Worm (Caenorhabditis elegans) whole organism, late embryonic: Measurements from ENCODE around the gene mstr-2.

Source experiments
- F13H6.1 ChIP-seq: sonication (generic microtip); optimal IDR thresholded peaks from 2 replicates; lab custom pipeline; 2016; ENCODE audit warnings: missing genetic modification characterization, missing compliant biosample characterization
- K02D7.2 ChIP-seq: sonication (generic microtip); optimal IDR thresholded peaks from 2 replicates; lab custom pipeline; 2017; ENCODE audit warnings: mild to moderate bottlenecking, missing genetic modification characterization, missing compliant biosample characterization
- T23F11.4 ChIP-seq: fragments of 200-800 bp; sonication (Bioruptor generic); optimal IDR thresholded peaks from 2 replicates; lab custom pipeline; 2018; ENCODE audit warnings: mild to moderate bottlenecking, missing genetic modification characterization, missing compliant biosample characterization
- ama-1 ChIP-seq: fragments of 150-350 bp; optimal IDR thresholded peaks from 2 replicates; lab custom pipeline; 2014
- ceh-14 ChIP-seq: sonication (generic microtip); optimal IDR thresholded peaks from 2 replicates; lab custom pipeline; 2016; ENCODE audit warnings: missing genotype, missing genetic modification characterization, missing compliant biosample characterization
- ceh-30 ChIP-seq: fragments of 150-350 bp; optimal IDR thresholded peaks from 2 replicates; lab custom pipeline; 2014; ENCODE audit warnings: missing biosample characterization, missing genetic modification characterization
- ceh-31 ChIP-seq: sonication (generic microtip); optimal IDR thresholded peaks from 2 replicates; lab custom pipeline; 2016; ENCODE audit warnings: missing genetic modification characterization, missing compliant biosample characterization
- ceh-34 ChIP-seq: sonication (generic microtip); optimal IDR thresholded peaks from 2 replicates; lab custom pipeline; 2016; ENCODE audit warnings: mild to moderate bottlenecking, missing genetic modification characterization, missing compliant biosample characterization
- ceh-45 ChIP-seq: fragments of 200-800 bp; sonication (Bioruptor generic); IDR thresholded peaks from 2 replicates; pipeline ENCODE4 v1.3.6; 2022; ENCODE audit warnings: missing genetic modification reagents, missing genetic modification characterization, missing compliant biosample characterization
- ceh-9 ChIP-seq: sonication (generic microtip); optimal IDR thresholded peaks from 2 replicates; lab custom pipeline; 2016; ENCODE audit warnings: mild to moderate bottlenecking, missing genetic modification characterization, inconsistent platforms, missing compliant biosample characterization
- che-1 ChIP-seq: sonication (generic microtip); optimal IDR thresholded peaks from 2 replicates; lab custom pipeline; 2016; ENCODE audit warnings: mild to moderate bottlenecking, missing genetic modification characterization, missing compliant biosample characterization
- dmd-4 ChIP-seq: sonication (generic microtip); optimal IDR thresholded peaks from 2 replicates; lab custom pipeline; 2016; ENCODE audit warnings: borderline replicate concordance, missing genetic modification characterization, missing compliant biosample characterization
- dve-1 ChIP-seq: sonication (generic microtip); optimal IDR thresholded peaks from 2 replicates; lab custom pipeline; 2017; ENCODE audit warnings: antibody characterized with exemption, mild to moderate bottlenecking, missing genetic modification characterization, missing compliant biosample characterization
- elt-4 ChIP-seq: sonication (generic microtip); optimal IDR thresholded peaks from 2 replicates; lab custom pipeline; 2016; ENCODE audit warnings: missing genetic modification characterization, missing compliant biosample characterization
- ets-4 ChIP-seq: sonication (generic microtip); optimal IDR thresholded peaks from 2 replicates; lab custom pipeline; 2016; ENCODE audit warnings: missing genetic modification characterization, missing compliant biosample characterization
- eyg-1 ChIP-seq: sonication (generic microtip); optimal IDR thresholded peaks from 2 replicates; lab custom pipeline; 2016; ENCODE audit warnings: missing genotype, missing genetic modification characterization, missing compliant biosample characterization
- hlh-13 ChIP-seq: fragments of 200-800 bp; sonication (Bioruptor generic); optimal IDR thresholded peaks from 2 replicates; lab custom pipeline; 2018; ENCODE audit warnings: mild to moderate bottlenecking, missing genetic modification characterization, missing compliant biosample characterization
- hlh-30 ChIP-seq: sonication (generic microtip); optimal IDR thresholded peaks from 2 replicates; lab custom pipeline; 2017; ENCODE audit warnings: antibody characterized with exemption, missing genetic modification characterization, missing compliant biosample characterization; ENCODE audit not compliant: insufficient read depth
- hlh-6 ChIP-seq: sonication (generic microtip); optimal IDR thresholded peaks from 2 replicates; lab custom pipeline; 2016; ENCODE audit warnings: missing genotype, missing genetic modification characterization, missing compliant biosample characterization
- hlh-8 ChIP-seq: sonication (generic microtip); optimal IDR thresholded peaks from 2 replicates; lab custom pipeline; 2016; ENCODE audit warnings: missing genotype, missing genetic modification characterization, missing compliant biosample characterization
- lin-11 ChIP-seq: fragments of 200-800 bp; sonication (Bioruptor generic); optimal IDR thresholded peaks from 2 replicates; lab custom pipeline; 2018; ENCODE audit warnings: mild to moderate bottlenecking, missing genetic modification characterization, missing compliant biosample characterization
- madf-2 ChIP-seq: sonication (generic microtip); optimal IDR thresholded peaks from 2 replicates; lab custom pipeline; 2017; ENCODE audit warnings: missing genetic modification characterization, missing compliant biosample characterization
- nfya-1 ChIP-seq: sonication (generic microtip); optimal IDR thresholded peaks from 2 replicates; lab custom pipeline; 2017; ENCODE audit warnings: missing genetic modification characterization, mild to moderate bottlenecking, missing compliant biosample characterization, antibody characterized with exemption, moderate library complexity
- nhr-232 ChIP-seq: sonication (generic microtip); optimal IDR thresholded peaks from 2 replicates; lab custom pipeline; 2016; ENCODE audit warnings: missing genetic modification characterization, missing compliant biosample characterization
- odd-2 ChIP-seq: sonication (generic microtip); optimal IDR thresholded peaks from 2 replicates; lab custom pipeline; 2017; ENCODE audit warnings: antibody characterized with exemption, mild to moderate bottlenecking, missing genetic modification characterization, missing compliant biosample characterization
- pat-9 ChIP-seq: fragments of 200-800 bp; sonication (Bioruptor generic); optimal IDR thresholded peaks from 2 replicates; lab custom pipeline; 2018; ENCODE audit warnings: mild to moderate bottlenecking, missing genetic modification characterization, moderate library complexity, missing compliant biosample characterization
- rnt-1 ChIP-seq: sonication (generic microtip); optimal IDR thresholded peaks from 2 replicates; lab custom pipeline; 2016; ENCODE audit warnings: missing genetic modification characterization, missing compliant biosample characterization
- sox-2 ChIP-seq: fragments of 200-800 bp; sonication (Bioruptor generic); IDR thresholded peaks from 2 replicates; pipeline ENCODE4 v1.3.6; 2022; ENCODE audit warnings: missing genetic modification reagents, missing genetic modification characterization, missing compliant biosample characterization
- syd-9 ChIP-seq: sonication (generic microtip); optimal IDR thresholded peaks from 2 replicates; lab custom pipeline; 2016; ENCODE audit warnings: mild to moderate bottlenecking, missing genetic modification characterization, moderate library complexity, missing compliant biosample characterization
- tbx-2 ChIP-seq: sonication (generic microtip); optimal IDR thresholded peaks from 2 replicates; lab custom pipeline; 2016; ENCODE audit warnings: missing genetic modification characterization, missing compliant biosample characterization
- tbx-7 ChIP-seq: sonication (generic microtip); optimal IDR thresholded peaks from 2 replicates; lab custom pipeline; 2016; ENCODE audit warnings: missing genotype, missing genetic modification characterization, missing compliant biosample characterization
- unc-42 ChIP-seq: sonication (generic microtip); optimal IDR thresholded peaks from 2 replicates; lab custom pipeline; 2016; ENCODE audit warnings: missing genotype, missing genetic modification characterization, missing compliant biosample characterization
- ztf-16 ChIP-seq: sonication (generic microtip); optimal IDR thresholded peaks from 2 replicates; lab custom pipeline; 2017; ENCODE audit warnings: missing genetic modification characterization, missing compliant biosample characterization

The mstr-2 gene

DNA sequence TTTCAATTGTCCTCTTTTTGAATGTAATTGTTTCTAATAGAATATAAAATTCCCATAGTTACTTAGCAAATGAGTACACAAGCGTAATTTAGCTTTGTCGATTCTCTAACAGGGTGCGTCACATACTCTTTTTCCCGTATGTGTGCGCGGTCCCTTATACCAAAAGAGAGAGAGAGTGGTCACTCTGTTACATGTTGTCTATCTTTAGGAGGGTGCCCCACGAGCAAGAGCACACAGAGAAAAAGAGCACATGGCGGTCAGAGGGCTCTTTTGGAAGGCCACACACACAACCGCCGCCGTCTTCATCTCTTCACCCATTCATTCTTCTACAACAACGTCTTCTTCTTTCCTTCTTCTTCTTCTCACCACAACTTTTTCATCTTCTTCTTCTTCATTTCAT is 45.0 kb downstream of the mstr-2 start:
- no peak for TF ChIP-seq T23F11.4 (GFP tag; lab: Kevin White, UChicago)
- no peak for TF ChIP-seq tbx-7 (tag; lab: Kevin White, UChicago)
- peak; percentile 46 for TF ChIP-seq unc-42 (tag; lab: Kevin White, UChicago)
- no peak for TF ChIP-seq K02D7.2
- no peak for TF ChIP-seq madf-2 (tag; lab: Kevin White, UChicago)
- peak; percentile 5 for TF ChIP-seq ceh-34 (tag; lab: Kevin White, UChicago)
- TF ChIP-seq elt-4 (tag; lab: Kevin White, UChicago) = no peak
- no peak for TF ChIP-seq che-1 (tag; lab: Kevin White, UChicago)
- peak; percentile 63 for TF ChIP-seq hlh-30
- no peak for TF ChIP-seq nfya-1 (tag; lab: Kevin White, UChicago)
- TF ChIP-seq eyg-1 = no peak
- no peak for TF ChIP-seq dmd-4 (tag; lab: Kevin White, UChicago)
- TF ChIP-seq ama-1 (lab: Kevin White, UChicago) = no peak
- peak; percentile 65 for TF ChIP-seq ceh-31
- peak; percentile 0 for TF ChIP-seq ceh-14

DNA sequence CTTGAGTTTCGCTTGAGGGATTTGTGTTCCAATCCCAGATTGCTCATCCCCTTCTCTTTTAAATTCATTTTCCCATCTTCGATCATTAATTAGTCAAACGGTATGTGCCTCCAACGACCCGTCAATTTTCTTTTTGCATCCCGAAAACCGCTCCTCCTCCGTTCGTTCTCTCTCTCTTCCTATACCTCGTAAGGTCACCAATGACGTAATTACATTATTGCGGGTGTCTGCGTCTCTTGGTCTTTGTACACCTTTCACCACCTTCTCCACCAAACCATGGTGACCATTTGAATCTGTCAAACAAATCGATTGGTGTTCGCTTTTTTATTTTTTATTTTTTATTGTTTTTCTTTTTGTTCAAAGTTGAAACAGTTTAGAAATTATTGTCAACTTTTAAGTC is 46.3 kb downstream of the mstr-2 start:
- TF ChIP-seq lin-11 (tag; lab: Kevin White, UChicago) (no peak), unc-42 (tag; lab: Kevin White, UChicago) (peak; percentile 72), nfya-1 (tag; lab: Kevin White, UChicago) (peak; percentile 19), ceh-31 (peak; percentile 56)

DNA sequence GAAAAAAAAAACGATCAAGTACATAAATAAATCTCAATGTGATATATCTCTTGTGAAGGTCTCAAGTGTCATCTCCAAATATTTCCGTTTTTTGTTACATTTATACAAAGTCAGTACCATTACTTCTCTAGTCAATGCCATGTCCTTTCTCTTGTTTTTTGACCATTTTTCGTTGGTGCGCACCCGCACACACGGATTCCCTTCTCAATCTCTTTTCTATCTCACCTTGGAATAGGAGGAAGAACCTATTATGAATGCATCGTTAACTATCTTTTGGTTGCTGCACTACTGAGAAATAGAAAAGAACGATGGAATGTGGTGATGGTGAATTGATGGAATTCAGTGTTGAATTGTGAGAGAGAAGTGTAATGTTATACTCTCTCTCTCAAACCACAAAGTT is 48.9 kb downstream of the mstr-2 start:
- TF ChIP-seq ztf-16 (tag; lab: Kevin White, UChicago) = no peak
- no peak for TF ChIP-seq madf-2 (tag; lab: Kevin White, UChicago)
- TF ChIP-seq tbx-2 (tag; lab: Kevin White, UChicago) = no peak
- no peak for TF ChIP-seq che-1 (tag; lab: Kevin White, UChicago)
- no peak for TF ChIP-seq rnt-1
- TF ChIP-seq hlh-8 (tag; lab: Kevin White, UChicago) = no peak
- no peak for TF ChIP-seq nfya-1 (tag; lab: Kevin White, UChicago)
- no peak for TF ChIP-seq hlh-13 (GFP tag; lab: Kevin White, UChicago)
- no peak for TF ChIP-seq ceh-34 (tag; lab: Kevin White, UChicago)
- TF ChIP-seq, all 69 proteins: peak for 0

DNA sequence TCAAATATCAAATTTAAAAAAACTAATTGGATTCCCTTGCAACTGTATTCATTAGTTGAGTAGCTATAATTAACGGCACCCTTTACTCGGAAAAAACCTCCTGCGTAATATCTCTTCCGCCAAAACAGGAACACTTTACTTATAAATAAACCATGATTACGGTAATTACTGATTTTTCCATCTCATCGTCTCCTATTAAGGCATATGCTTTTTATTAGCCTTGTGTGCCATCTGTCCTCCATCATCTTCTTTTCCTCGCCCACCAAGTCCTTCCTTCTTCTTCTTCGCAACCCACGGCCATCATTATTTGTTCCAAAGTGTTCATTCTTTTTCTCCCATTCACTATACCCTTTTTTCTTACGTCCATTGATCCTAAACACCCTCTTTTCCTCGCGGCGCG is 50.5 kb downstream of the mstr-2 start:
- TF ChIP-seq lin-11 (tag; lab: Kevin White, UChicago) (no peak), ceh-30 (tag; lab: Kevin White, UChicago) (no peak), nfya-1 (tag; lab: Kevin White, UChicago) (no peak), dve-1 (no peak), ets-4 (tag; lab: Kevin White, UChicago) (no peak), F13H6.1 (tag; lab: Kevin White, UChicago) (no peak), syd-9 (tag; lab: Kevin White, UChicago) (no peak), nhr-232 (no peak), odd-2 (tag; lab: Kevin White, UChicago) (no peak), unc-42 (tag; lab: Kevin White, UChicago) (peak; percentile 36), sox-2 (GFP tag; lab: Robert Waterston, UW) (no peak), ceh-31 (peak; percentile 33)
- TF ChIP-seq, all 69 proteins: peak for 2

DNA sequence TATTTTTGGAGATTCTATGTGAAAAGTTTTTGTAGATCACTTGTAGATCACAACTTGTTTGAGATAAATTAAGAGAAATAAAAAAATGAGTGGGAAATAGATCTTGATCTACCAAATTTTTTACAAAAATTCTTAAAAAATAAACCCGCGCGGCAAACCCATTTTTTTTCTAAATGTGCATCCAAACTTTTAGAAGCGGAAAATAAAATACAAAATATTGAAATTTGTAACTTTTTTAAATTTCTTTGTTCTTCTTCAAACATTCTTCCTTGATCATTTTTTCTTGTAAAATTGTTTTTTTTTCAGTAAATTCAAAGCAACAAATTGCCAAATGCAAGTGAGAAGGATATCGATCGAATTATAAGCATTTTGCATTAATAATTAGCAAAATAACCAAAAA is 51.1 kb downstream of the mstr-2 start, which contains the start of gene cdh-4:
cdh-4 (plus strand) TSS at position 301 of the 400 bp plus-strand sequence.
- TF ChIP-seq ceh-9 (no peak), ceh-31 (no peak), hlh-6 (tag; lab: Kevin White, UChicago) (no peak), pat-9 (no peak), odd-2 (tag; lab: Kevin White, UChicago) (no peak), ceh-45 (GFP tag; lab: Robert Waterston, UW) (no peak), ceh-30 (tag; lab: Kevin White, UChicago) (no peak)
